Worm (Caenorhabditis elegans) whole organism, young adult: ENCODE results near the gene W05B10.6.

Source experiments
- B0019.2 ChIP-seq: fragments of 200-800 bp; sonication (Bioruptor generic); conservative IDR thresholded peaks from 2 replicates; pipeline ENCODE4 v1.3.6; 2022; ENCODE audit warnings: missing genetic modification reagents, missing genetic modification characterization, missing compliant biosample characterization
- F55B11.4 ChIP-seq: sonication (generic microtip); optimal IDR thresholded peaks from 2 replicates; lab custom pipeline; 2016; ENCODE audit warnings: missing compliant biosample characterization, missing genetic modification characterization, borderline replicate concordance; ENCODE audit not compliant: insufficient read depth
- ceh-27 ChIP-seq: fragments of 200-800 bp; sonication (Bioruptor generic); optimal IDR thresholded peaks from 2 replicates; lab custom pipeline; 2018; ENCODE audit warnings: mild to moderate bottlenecking, missing genetic modification characterization, moderate library complexity, missing compliant biosample characterization
- efl-1 ChIP-seq: fragments of 150-350 bp; optimal IDR thresholded peaks from 2 replicates; lab custom pipeline; 2014; ENCODE audit warnings: missing biosample characterization, missing genetic modification reagents, missing genetic modification characterization
- lin-40 ChIP-seq: sonication (generic microtip); optimal IDR thresholded peaks from 2 replicates; lab custom pipeline; 2016; ENCODE audit warnings: missing genetic modification characterization, mild to moderate bottlenecking, missing compliant biosample characterization, missing genotype, missing genetic modification reagents
- madf-6 ChIP-seq: fragments of 200-800 bp; sonication (Bioruptor generic); IDR thresholded peaks from 2 replicates; pipeline ENCODE4 v1.3.6; 2022; ENCODE audit warnings: missing genetic modification reagents, missing genetic modification characterization, missing compliant biosample characterization
- snpc-3.4 ChIP-seq: sonication (generic microtip); optimal IDR thresholded peaks from 2 replicates; lab custom pipeline; 2017; ENCODE audit warnings: missing genetic modification characterization, mild to moderate bottlenecking, missing compliant biosample characterization, antibody characterized with exemption, moderate library complexity, missing genotype, missing genetic modification reagents
- tbx-9 ChIP-seq: sonication (generic microtip); optimal IDR thresholded peaks from 2 replicates; lab custom pipeline; 2016; ENCODE audit warnings: borderline replicate concordance, missing genetic modification characterization, inconsistent platforms, missing compliant biosample characterization

ce11 chrV:12706511-12706910 is 48.5 kb upstream of the W05B10.6 start:
- TF ChIP-seq tbx-9 (tag; lab: Kevin White, UChicago) (no peak), madf-6 (GFP tag; lab: Robert Waterston, UW) (no peak), efl-1 (no peak), ceh-27 (no peak), lin-40 (no peak), B0019.2 (GFP tag; lab: Robert Waterston, UW) (no peak), snpc-3.4 (tag; lab: Kevin White, UChicago) (no peak), F55B11.4 (tag; lab: Kevin White, UChicago) (no peak)
